Fruit fly (Drosophila melanogaster) whole organism, adult: ENCODE results near the gene cv-c.

ENCODE experiments used
- CG11617 ChIP-seq: fragments of 200-800 bp; sonication (Bioruptor generic); optimal IDR thresholded peaks from 2 replicates; lab custom pipeline; 2017; ENCODE audit warnings: mild to moderate bottlenecking, missing biosample characterization, missing genetic modification reagents, missing genetic modification characterization
- CG12768 ChIP-seq: fragments of 200-800 bp; sonication (Bioruptor generic); optimal IDR thresholded peaks from 2 replicates; lab custom pipeline; 2017; ENCODE audit warnings: missing biosample characterization, missing genetic modification characterization, mild to moderate bottlenecking, moderate library complexity, missing genetic modification reagents
- CG14711 ChIP-seq: fragments of 200-800 bp; sonication (Bioruptor generic); optimal IDR thresholded peaks from 2 replicates; lab custom pipeline; 2018; ENCODE audit warnings: missing biosample characterization, mild to moderate bottlenecking, missing genetic modification characterization, moderate library complexity
- CG1620 ChIP-seq: fragments of 200-800 bp; sonication (Bioruptor generic); optimal IDR thresholded peaks from 2 replicates; lab custom pipeline; 2016; ENCODE audit warnings: missing biosample characterization, missing genetic modification characterization
- CG33017 ChIP-seq: fragments of 200-800 bp; sonication (Bioruptor generic); optimal IDR thresholded peaks from 2 replicates; lab custom pipeline; 2018; ENCODE audit warnings: missing biosample characterization, mild to moderate bottlenecking, missing genetic modification characterization, moderate library complexity
- CG7045 ChIP-seq: fragments of 200-800 bp; sonication (Bioruptor generic); optimal IDR thresholded peaks from 2 replicates; lab custom pipeline; 2017; ENCODE audit warnings: missing biosample characterization, mild to moderate bottlenecking, missing genetic modification characterization
- CG7101 ChIP-seq: fragments of 200-800 bp; sonication (Bioruptor generic); optimal IDR thresholded peaks from 2 replicates; lab custom pipeline; 2018; ENCODE audit warnings: missing biosample characterization, mild to moderate bottlenecking, missing genetic modification characterization, moderate library complexity
- Clk ChIP-seq: fragments of 200-800 bp; sonication (Bioruptor generic); optimal IDR thresholded peaks from 2 replicates; lab custom pipeline; 2017; ENCODE audit warnings: missing biosample characterization, missing genetic modification characterization
- Crg-1 ChIP-seq: fragments of 200-800 bp; sonication (Bioruptor generic); optimal IDR thresholded peaks from 2 replicates; lab custom pipeline; 2016; ENCODE audit warnings: missing biosample characterization, missing genetic modification characterization
- Hr96 ChIP-seq: fragments of 200-800 bp; sonication (Bioruptor generic); optimal IDR thresholded peaks from 2 replicates; lab custom pipeline; 2016; ENCODE audit warnings: missing biosample characterization, missing genetic modification characterization
- Mnt ChIP-seq: fragments of 200-800 bp; sonication (Bioruptor generic); optimal IDR thresholded peaks from 2 replicates; lab custom pipeline; 2016; ENCODE audit warnings: missing biosample characterization, mild to moderate bottlenecking, missing genetic modification characterization
- bab1 ChIP-seq: fragments of 200-800 bp; sonication (Bioruptor generic); optimal IDR thresholded peaks from 3 replicates; lab custom pipeline; 2019; ENCODE audit warnings: missing biosample characterization, mild to moderate bottlenecking, missing genetic modification characterization, moderate library complexity
- cic ChIP-seq: fragments of 200-800 bp; sonication (Bioruptor generic); optimal IDR thresholded peaks from 2 replicates; lab custom pipeline; 2017; ENCODE audit warnings: missing biosample characterization, mild to moderate bottlenecking, missing genetic modification characterization, moderate library complexity
- cnc ChIP-seq, 2 experiments: fragments of >200 bp; optimal IDR thresholded peaks; 2 replicates each; lab custom pipeline; 2017
- kay ChIP-seq: fragments of 200-800 bp; sonication (Bioruptor generic); peaks from one replicate; lab custom pipeline; 2016; ENCODE audit warnings: missing biosample characterization, missing genetic modification characterization, borderline replicate concordance
- ovo ChIP-seq: fragments of 200-800 bp; sonication (Bioruptor generic); optimal IDR thresholded peaks from 2 replicates; lab custom pipeline; 2016; ENCODE audit warnings: missing biosample characterization, missing genetic modification characterization
- pad ChIP-seq: fragments of 200-800 bp; sonication (Bioruptor generic); optimal IDR thresholded peaks from 3 replicates; lab custom pipeline; 2017; ENCODE audit warnings: missing biosample characterization, missing genetic modification characterization, mild to moderate bottlenecking, moderate library complexity, missing genetic modification reagents
- tj ChIP-seq: fragments of 200-800 bp; sonication (Bioruptor generic); optimal IDR thresholded peaks from 3 replicates; lab custom pipeline; 2017; ENCODE audit warnings: missing biosample characterization, mild to moderate bottlenecking, missing genetic modification characterization, moderate library complexity
- toe ChIP-seq: fragments of 200-800 bp; sonication (Bioruptor generic); optimal IDR thresholded peaks from 2 replicates; lab custom pipeline; 2016; ENCODE audit warnings: missing biosample characterization, missing genetic modification characterization

cv-c gene

DNA sequence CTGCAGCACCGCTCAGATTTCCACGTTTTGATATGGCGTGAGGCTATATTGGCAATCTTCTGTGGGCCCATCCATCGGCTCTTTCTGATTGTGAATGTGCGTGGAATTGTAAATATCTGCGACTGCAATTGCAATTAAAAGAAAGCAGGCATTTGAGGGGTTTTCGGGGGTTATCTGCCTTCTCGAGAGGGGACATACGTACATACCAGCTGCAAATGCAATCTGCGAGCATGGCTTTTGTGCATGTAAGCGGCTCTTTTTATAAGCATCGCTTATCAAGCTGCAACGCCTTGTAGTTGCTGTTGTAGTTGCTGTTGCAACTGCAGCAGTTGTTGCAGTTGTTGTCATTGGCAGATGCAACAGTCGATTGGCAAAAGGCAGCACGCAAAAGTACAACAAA is 40.0 kb downstream of the cv-c start:
- TF ChIP-seq toe (GFP tag; lab: Kevin White, UChicago) (no peak), bab1 (GFP tag; lab: Kevin White, UChicago) (no peak), cic (GFP tag; lab: Kevin White, UChicago) (no peak)

DNA sequence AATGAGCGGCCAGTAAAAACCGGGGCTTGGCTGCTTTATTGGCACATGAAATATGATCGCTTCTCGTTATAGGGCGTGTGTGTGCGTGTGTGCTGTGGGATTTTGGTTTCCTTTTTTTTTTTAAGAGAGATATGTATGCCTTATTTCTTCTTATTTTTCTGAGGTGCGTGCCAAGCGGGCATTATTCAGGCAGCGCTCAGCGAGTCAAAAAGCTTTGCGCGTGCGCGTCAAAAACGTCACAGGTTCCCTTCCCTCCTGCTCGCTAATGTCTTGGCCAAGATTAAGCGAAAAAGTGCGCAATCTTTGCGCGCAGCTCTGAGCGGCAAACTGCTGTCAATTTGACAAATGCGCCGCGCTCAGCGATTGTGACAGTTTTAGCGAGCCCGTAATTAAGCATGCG is 43.2 kb downstream of the cv-c start:
- TF ChIP-seq CG7101 (no peak), Mnt (GFP tag; lab: Kevin White, UChicago) (no peak), CG7045 (no peak), toe (GFP tag; lab: Kevin White, UChicago) (no peak), pad (GFP tag; lab: Kevin White, UChicago) (no peak), cnc (optimal IDR thresholded peaks at IDR 0.05; lab: Kevin White, UChicago) (no peak), Clk (GFP tag; lab: Kevin White, UChicago) (no peak), Hr96 (GFP tag; lab: Kevin White, UChicago) (no peak)

DNA sequence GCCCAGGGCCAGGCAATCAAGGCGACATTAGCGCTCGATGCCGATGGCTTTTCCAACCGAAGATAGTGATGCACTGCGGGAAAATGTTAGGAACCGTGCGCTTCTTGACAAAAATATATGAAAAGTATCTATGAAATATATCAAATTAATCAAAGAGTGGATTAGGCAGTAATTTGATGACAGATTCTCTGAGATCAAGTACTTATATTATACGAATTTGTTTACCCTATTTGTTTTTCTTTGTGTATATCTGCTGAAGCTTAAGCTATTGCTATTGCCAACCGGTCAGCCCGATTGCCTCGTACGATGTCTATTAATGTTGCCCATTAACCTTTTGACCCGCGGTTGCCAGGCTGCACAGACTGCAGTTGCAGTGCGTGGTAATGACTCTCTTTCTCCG is 45.1 kb downstream of the cv-c start:
- TF ChIP-seq CG1620 (GFP tag; lab: Kevin White, UChicago) (no peak), tj (GFP tag; lab: Kevin White, UChicago) (no peak), Clk (GFP tag; lab: Kevin White, UChicago) (no peak), toe (GFP tag; lab: Kevin White, UChicago) (no peak)

DNA sequence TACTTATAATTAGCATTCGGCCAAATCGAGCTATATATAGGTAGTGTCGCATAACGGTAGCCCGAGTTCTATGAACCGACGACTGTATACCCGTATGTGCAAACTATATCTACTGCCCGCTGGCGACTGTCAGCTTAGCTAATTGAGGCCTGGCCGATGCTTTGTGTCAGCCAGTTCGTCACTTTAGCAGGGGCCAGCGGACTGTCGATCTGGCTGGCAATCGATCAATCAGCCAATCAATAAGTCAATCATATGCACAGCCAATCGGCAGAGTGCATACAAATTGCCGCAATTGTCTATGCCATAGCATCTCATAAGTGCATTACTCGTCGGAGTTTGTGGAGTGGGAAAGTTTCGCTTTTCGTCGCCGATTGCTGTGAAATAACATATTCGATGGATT is 45.5 kb downstream of the cv-c start:
- TF ChIP-seq kay (GFP tag; lab: Kevin White, UChicago): no peak
- no peak for TF ChIP-seq toe (GFP tag; lab: Kevin White, UChicago)

DNA sequence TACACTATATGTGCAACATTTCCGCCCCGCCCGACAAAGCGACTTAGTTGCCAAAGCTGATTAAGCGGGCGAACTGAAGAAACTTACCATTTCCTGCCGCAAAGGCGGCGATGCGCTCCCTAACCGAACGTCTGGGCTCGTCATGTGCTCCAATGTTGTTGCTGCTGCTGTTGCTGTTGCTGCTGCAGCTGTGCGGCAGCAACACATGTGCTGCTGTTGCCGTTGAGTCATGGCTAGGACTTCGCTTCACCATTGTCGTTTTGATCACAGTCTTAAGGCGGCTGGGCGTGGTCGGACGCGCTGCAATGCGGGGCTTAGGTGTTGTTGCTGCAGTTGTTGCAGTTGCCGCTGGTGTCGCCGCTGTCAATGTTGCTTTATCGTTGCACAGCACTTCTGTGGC is 49.6 kb downstream of the cv-c start:
- no peak for TF ChIP-seq tj (GFP tag; lab: Kevin White, UChicago)
- no peak for TF ChIP-seq pad (GFP tag; lab: Kevin White, UChicago)
- TF ChIP-seq CG1620 (GFP tag; lab: Kevin White, UChicago): no peak
- no peak for TF ChIP-seq Crg-1 (GFP tag; lab: Kevin White, UChicago)
- no peak for TF ChIP-seq ovo (GFP tag; lab: Kevin White, UChicago)
- TF ChIP-seq CG11617 (GFP tag; lab: Kevin White, UChicago): no peak
- no peak for TF ChIP-seq Mnt (GFP tag; lab: Kevin White, UChicago)
- TF ChIP-seq bab1 (GFP tag; lab: Kevin White, UChicago): no peak
- TF ChIP-seq CG33017 (tag; lab: Kevin White, UChicago): no peak
- TF ChIP-seq CG12768: no peak
- TF ChIP-seq Clk (GFP tag; lab: Kevin White, UChicago): no peak
- no peak for TF ChIP-seq CG7101
- no peak for TF ChIP-seq CG7045
- no peak for TF ChIP-seq toe (GFP tag; lab: Kevin White, UChicago)
- TF ChIP-seq cnc (optimal IDR thresholded peaks at IDR 0.05; lab: Kevin White, UChicago): no peak
- TF ChIP-seq cic (GFP tag; lab: Kevin White, UChicago): no peak
- TF ChIP-seq kay (GFP tag; lab: Kevin White, UChicago): no peak

DNA sequence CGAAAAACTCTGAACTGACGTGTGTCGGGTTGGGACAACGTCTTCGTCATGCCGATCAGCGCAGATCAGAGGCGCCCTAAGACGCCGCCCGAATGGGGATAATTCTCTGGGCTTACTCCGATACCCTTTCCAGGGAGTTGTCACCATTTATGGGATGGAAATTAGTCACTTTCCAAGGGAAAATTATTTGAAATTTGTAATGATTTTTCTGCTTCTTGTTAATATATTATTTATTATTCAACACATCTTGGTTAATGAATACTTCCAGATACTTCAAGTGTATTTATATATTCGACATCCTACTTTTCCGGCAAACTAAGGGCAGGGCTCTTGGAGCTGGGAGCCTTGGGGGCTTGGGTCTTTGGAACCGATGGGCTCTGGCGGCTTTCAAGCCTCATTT is 51.2 kb downstream of the cv-c start:
- no peak for TF ChIP-seq bab1 (GFP tag; lab: Kevin White, UChicago)
- TF ChIP-seq Hr96 (GFP tag; lab: Kevin White, UChicago): no peak
- no peak for TF ChIP-seq CG14711 (tag; lab: Kevin White, UChicago)
- no peak for TF ChIP-seq CG1620 (GFP tag; lab: Kevin White, UChicago)
- TF ChIP-seq kay (GFP tag; lab: Kevin White, UChicago): no peak
- TF ChIP-seq CG7101: no peak
- no peak for TF ChIP-seq CG11617 (GFP tag; lab: Kevin White, UChicago)
- no peak for TF ChIP-seq CG7045

DNA sequence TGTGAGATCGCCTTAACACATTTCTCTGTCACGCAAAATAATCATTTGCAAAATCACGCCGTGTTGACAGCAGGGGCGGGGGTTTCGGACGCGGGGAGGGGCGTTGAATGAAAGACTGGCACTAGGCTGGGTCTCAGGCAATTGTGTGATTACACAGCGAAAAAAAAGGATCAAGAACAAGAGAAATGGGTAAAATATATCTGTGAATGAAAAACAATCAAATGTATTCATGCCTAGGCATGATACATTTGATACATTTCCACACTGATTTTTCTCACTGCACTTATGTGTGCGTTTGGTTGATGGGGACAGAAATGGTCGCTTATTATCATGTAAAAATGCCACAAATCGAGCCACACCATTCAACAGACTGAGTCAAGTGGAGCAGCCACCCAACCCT is 55.0 kb downstream of the cv-c start:
- TF ChIP-seq cic (GFP tag; lab: Kevin White, UChicago): no peak
- TF ChIP-seq cnc (optimal IDR thresholded peaks at IDR 0.05; lab: Kevin White, UChicago): no peak
- TF ChIP-seq CG12768: no peak
- TF ChIP-seq bab1 (GFP tag; lab: Kevin White, UChicago): no peak
- no peak for TF ChIP-seq toe (GFP tag; lab: Kevin White, UChicago)
- TF ChIP-seq tj (GFP tag; lab: Kevin White, UChicago): no peak
- no peak for TF ChIP-seq kay (GFP tag; lab: Kevin White, UChicago)
- no peak for TF ChIP-seq CG11617 (GFP tag; lab: Kevin White, UChicago)
- TF ChIP-seq Mnt (GFP tag; lab: Kevin White, UChicago): no peak
- TF ChIP-seq CG1620 (GFP tag; lab: Kevin White, UChicago): no peak
- no peak for TF ChIP-seq CG7101
- TF ChIP-seq pad (GFP tag; lab: Kevin White, UChicago): no peak

DNA sequence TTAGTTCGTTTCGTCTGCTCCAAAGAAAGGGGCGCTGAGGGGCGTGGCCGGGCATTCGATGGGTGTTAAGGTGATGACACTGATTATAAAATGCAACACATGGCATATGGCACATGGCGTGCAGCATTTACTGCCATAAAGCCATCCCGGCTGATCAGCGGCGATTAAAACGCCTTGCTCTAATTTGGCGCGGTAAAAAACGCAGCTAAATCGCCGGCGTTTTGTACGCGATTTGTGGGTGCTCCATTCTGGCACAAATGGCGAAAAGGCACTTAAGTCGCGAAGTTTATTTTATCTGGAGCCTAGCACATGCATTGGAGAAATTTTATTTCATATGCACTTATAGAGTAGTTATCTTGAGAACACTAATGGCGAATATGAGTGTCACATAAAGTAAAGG is 56.0 kb downstream of the cv-c start:
- TF ChIP-seq CG11617 (GFP tag; lab: Kevin White, UChicago) (no peak), CG33017 (tag; lab: Kevin White, UChicago) (no peak), CG14711 (tag; lab: Kevin White, UChicago) (no peak)
